Worm (Caenorhabditis elegans) whole organism, young adult: ENCODE results near the gene nspg-4.

Experiments used
- B0019.2 ChIP-seq: fragments of 200-800 bp; sonication (Bioruptor generic); conservative IDR thresholded peaks from 2 replicates; pipeline ENCODE4 v1.3.6; 2022; ENCODE audit warnings: missing genetic modification reagents, missing genetic modification characterization, missing compliant biosample characterization
- F33H1.4 ChIP-seq: fragments of 200-800 bp; sonication (Bioruptor generic); IDR thresholded peaks from 2 replicates; pipeline ENCODE4 v1.3.6; 2022; ENCODE audit warnings: missing genetic modification reagents, missing genetic modification characterization, missing compliant biosample characterization
- F49E8.2 ChIP-seq: sonication (generic microtip); optimal IDR thresholded peaks from 3 replicates; lab custom pipeline; 2017; ENCODE audit warnings: missing genetic modification characterization, mild to moderate bottlenecking, missing compliant biosample characterization, antibody characterized with exemption, moderate library complexity; ENCODE audit not compliant: insufficient read depth
- F55B11.4 ChIP-seq: sonication (generic microtip); optimal IDR thresholded peaks from 2 replicates; lab custom pipeline; 2016; ENCODE audit warnings: missing compliant biosample characterization, missing genetic modification characterization, borderline replicate concordance; ENCODE audit not compliant: insufficient read depth
- K11D2.4 ChIP-seq: fragments of 200-800 bp; sonication (Bioruptor generic); IDR thresholded peaks from 2 replicates; pipeline ENCODE4 v1.3.6; 2022; ENCODE audit warnings: missing genetic modification reagents, missing genetic modification characterization, missing compliant biosample characterization
- T26A5.8 ChIP-seq: sonication (generic microtip); optimal IDR thresholded peaks from 2 replicates; lab custom pipeline; 2016; ENCODE audit warnings: missing genetic modification characterization, missing compliant biosample characterization
- aptf-3 ChIP-seq: fragments of 200-800 bp; sonication (Bioruptor generic); IDR thresholded peaks from 2 replicates; pipeline ENCODE4 v1.3.6; 2022; ENCODE audit warnings: missing genetic modification characterization, missing compliant biosample characterization
- attf-6 ChIP-seq: fragments of 200-800 bp; sonication (Bioruptor generic); IDR thresholded peaks from 2 replicates; pipeline ENCODE4 v1.3.6; 2022; ENCODE audit warnings: missing genetic modification reagents, missing genetic modification characterization, missing compliant biosample characterization
- bed-1 ChIP-seq: fragments of 200-800 bp; sonication (Bioruptor generic); IDR thresholded peaks from 2 replicates; pipeline ENCODE4 v1.3.6; 2022; ENCODE audit warnings: missing genetic modification reagents, missing genetic modification characterization, missing compliant biosample characterization
- bed-2 ChIP-seq: fragments of 200-800 bp; sonication (Bioruptor generic); IDR thresholded peaks from 2 replicates; pipeline ENCODE4 v1.3.6; 2022; ENCODE audit warnings: missing genetic modification reagents, missing genetic modification characterization, missing compliant biosample characterization
- cebp-1 ChIP-seq, 2 experiments: fragments of 200-800 bp in 1 of 2; sonication (Bioruptor generic) in 1 of 2; sonication (generic microtip) in 1 of 2; IDR thresholded peaks in 1 of 2; optimal IDR thresholded peaks in 1 of 2; 2 replicates each; pipeline versions ENCODE4 v1.3.6 to Lab custom; 2017 to 2022; ENCODE audit warnings: missing compliant biosample characterization in 2 of 2, missing genetic modification characterization in 2 of 2, mild to moderate bottlenecking in 1 of 2, missing genetic modification reagents in 1 of 2, moderate library complexity in 1 of 2
- ceh-27 ChIP-seq: fragments of 200-800 bp; sonication (Bioruptor generic); optimal IDR thresholded peaks from 2 replicates; lab custom pipeline; 2018; ENCODE audit warnings: mild to moderate bottlenecking, missing genetic modification characterization, moderate library complexity, missing compliant biosample characterization
- ceh-40 ChIP-seq: fragments of 200-800 bp; sonication (Bioruptor generic); IDR thresholded peaks from 2 replicates; pipeline ENCODE4 v1.3.6; 2022; ENCODE audit warnings: missing genetic modification characterization, missing compliant biosample characterization
- ceh-58 ChIP-seq: fragments of 200-800 bp; sonication (Bioruptor generic); IDR thresholded peaks from 2 replicates; pipeline ENCODE4 v1.3.6; 2022; ENCODE audit warnings: missing genetic modification characterization, missing compliant biosample characterization
- die-1 ChIP-seq: sonication (generic microtip); optimal IDR thresholded peaks from 2 replicates; lab custom pipeline; 2016; ENCODE audit warnings: missing genotype, mild to moderate bottlenecking, missing genetic modification characterization, missing compliant biosample characterization
- dox-1 ChIP-seq: fragments of 200-800 bp; sonication (Bioruptor generic); IDR thresholded peaks from 2 replicates; pipeline ENCODE4 v1.3.6; 2022; ENCODE audit warnings: missing genetic modification reagents, missing genetic modification characterization, missing compliant biosample characterization
- ekl-4 ChIP-seq: fragments of 200-800 bp; sonication (Bioruptor generic); IDR thresholded peaks from 2 replicates; pipeline ENCODE4 v1.3.6; 2022; ENCODE audit warnings: missing genetic modification reagents, missing genetic modification characterization, missing compliant biosample characterization
- fkh-3 ChIP-seq: sonication (generic microtip); optimal IDR thresholded peaks from 2 replicates; lab custom pipeline; 2016; ENCODE audit warnings: mild to moderate bottlenecking, missing genetic modification characterization, missing compliant biosample characterization
- him-1 ChIP-seq: sonication (generic microtip); optimal IDR thresholded peaks from 2 replicates; lab custom pipeline; 2016; ENCODE audit warnings: missing genotype, missing genetic modification reagents, missing genetic modification characterization, missing compliant biosample characterization
- hlh-26 ChIP-seq: fragments of 200-800 bp; sonication (Bioruptor generic); conservative IDR thresholded peaks from 2 replicates; pipeline ENCODE4 v1.3.6; 2022; ENCODE audit warnings: missing genetic modification reagents, missing genetic modification characterization, missing compliant biosample characterization
- hmg-1.2 ChIP-seq: fragments of 200-800 bp; sonication (Bioruptor generic); IDR thresholded peaks from 2 replicates; pipeline ENCODE4 v1.3.6; 2022; ENCODE audit warnings: missing genetic modification reagents, missing genetic modification characterization, missing compliant biosample characterization
- hmg-20 ChIP-seq: fragments of 200-800 bp; sonication (Bioruptor generic); IDR thresholded peaks from 2 replicates; pipeline ENCODE4 v1.3.6; 2022; ENCODE audit warnings: missing genetic modification reagents, missing genetic modification characterization, missing compliant biosample characterization
- hrde-1 ChIP-seq: sonication (generic microtip); optimal IDR thresholded peaks from 2 replicates; lab custom pipeline; 2016; ENCODE audit warnings: missing genetic modification characterization, mild to moderate bottlenecking, missing compliant biosample characterization, moderate library complexity, missing genotype, missing genetic modification reagents, borderline replicate concordance
- lin-40 ChIP-seq: sonication (generic microtip); optimal IDR thresholded peaks from 2 replicates; lab custom pipeline; 2016; ENCODE audit warnings: missing genetic modification characterization, mild to moderate bottlenecking, missing compliant biosample characterization, missing genotype, missing genetic modification reagents
- lin-54 ChIP-seq: fragments of 200-800 bp; sonication (Bioruptor generic); optimal IDR thresholded peaks from 2 replicates; lab custom pipeline; 2018; ENCODE audit warnings: mild to moderate bottlenecking, missing genetic modification characterization, missing compliant biosample characterization
- lir-1 ChIP-seq: fragments of 200-800 bp; sonication (Bioruptor generic); conservative IDR thresholded peaks from 2 replicates; pipeline ENCODE4 v1.3.6; 2022; ENCODE audit warnings: missing genetic modification reagents, missing genetic modification characterization, missing compliant biosample characterization
- madf-8 ChIP-seq: fragments of 200-800 bp; sonication (Bioruptor generic); conservative IDR thresholded peaks from 2 replicates; pipeline ENCODE4 v1.3.6; 2022; ENCODE audit warnings: missing genetic modification reagents, missing genetic modification characterization, missing compliant biosample characterization
- mes-4 ChIP-seq: sonication (generic microtip); optimal IDR thresholded peaks from 2 replicates; lab custom pipeline; 2016; ENCODE audit warnings: missing genotype, missing genetic modification characterization, missing compliant biosample characterization
- mxl-1 ChIP-seq: sonication (generic microtip); optimal IDR thresholded peaks from 2 replicates; lab custom pipeline; 2016; ENCODE audit warnings: missing genetic modification characterization, missing compliant biosample characterization
- nfya-2 ChIP-seq: fragments of 200-800 bp; sonication (Bioruptor generic); IDR thresholded peaks from 2 replicates; pipeline ENCODE4 v1.3.6; 2022; ENCODE audit warnings: missing genetic modification reagents, missing genetic modification characterization, missing compliant biosample characterization
- nhr-120 ChIP-seq: fragments of 200-800 bp; sonication (Bioruptor generic); IDR thresholded peaks from 2 replicates; pipeline ENCODE4 v1.3.6; 2022; ENCODE audit warnings: missing genetic modification characterization, missing compliant biosample characterization
- nhr-27 ChIP-seq: fragments of 200-800 bp; sonication (Bioruptor generic); optimal IDR thresholded peaks from 2 replicates; lab custom pipeline; 2018; ENCODE audit warnings: mild to moderate bottlenecking, missing genetic modification characterization, moderate library complexity, missing compliant biosample characterization
- rec-8 ChIP-seq, 2 experiments: sonication (generic microtip); optimal IDR thresholded peaks; 2 replicates each; lab custom pipeline; 2016; ENCODE audit warnings: mild to moderate bottlenecking in 2 of 2, missing genetic modification characterization in 2 of 2, missing genetic modification reagents in 2 of 2, missing genotype in 2 of 2, missing biosample characterization in 1 of 2, missing compliant biosample characterization in 1 of 2, moderate library complexity in 1 of 2
- repo-1 ChIP-seq: sonication (generic microtip); optimal IDR thresholded peaks from 2 replicates; lab custom pipeline; 2017; ENCODE audit warnings: mild to moderate bottlenecking, missing genetic modification characterization, missing compliant biosample characterization
- sea-2 ChIP-seq: fragments of 200-800 bp; sonication (Bioruptor generic); IDR thresholded peaks from 2 replicates; pipeline ENCODE4 v1.3.6; 2022; ENCODE audit warnings: missing genetic modification characterization, missing compliant biosample characterization
- snpc-1.1 ChIP-seq: sonication (generic microtip); optimal IDR thresholded peaks from 2 replicates; lab custom pipeline; 2017; ENCODE audit warnings: missing genetic modification characterization, mild to moderate bottlenecking, missing compliant biosample characterization, antibody characterized with exemption, moderate library complexity, missing genotype, missing genetic modification reagents; ENCODE audit not compliant: insufficient read depth
- snpc-4 ChIP-seq, 5 experiments: fragments of 150-350 bp in 1 of 5; sonication (generic microtip) in 4 of 5; optimal IDR thresholded peaks; 2 replicates each; lab custom pipeline; 2014 to 2018; ENCODE audit warnings: missing genetic modification characterization in 5 of 5, missing biosample characterization in 3 of 5, antibody characterized with exemption in 2 of 5, mild to moderate bottlenecking in 2 of 5, missing compliant biosample characterization in 2 of 5, missing genotype in 2 of 5, moderate library complexity in 2 of 5, missing genetic modification reagents in 1 of 5
- somi-1 ChIP-seq: fragments of 200-800 bp; sonication (Bioruptor generic); optimal IDR thresholded peaks from 2 replicates; lab custom pipeline; 2018; ENCODE audit warnings: mild to moderate bottlenecking, missing genetic modification characterization, missing compliant biosample characterization
- sptf-2 ChIP-seq: fragments of 200-800 bp; sonication (Bioruptor generic); optimal IDR thresholded peaks from 2 replicates; lab custom pipeline; 2018; ENCODE audit warnings: mild to moderate bottlenecking, missing genetic modification characterization, missing compliant biosample characterization
- tbp1 ChIP-seq: fragments of 200-800 bp; sonication (Bioruptor generic); optimal IDR thresholded peaks from 2 replicates; lab custom pipeline; 2018; ENCODE audit warnings: mild to moderate bottlenecking, missing genetic modification characterization, missing compliant biosample characterization
- xnd-1 ChIP-seq: sonication (generic microtip); optimal IDR thresholded peaks from 2 replicates; lab custom pipeline; 2016; ENCODE audit warnings: missing genotype, missing genetic modification reagents, missing genetic modification characterization, missing compliant biosample characterization
- ztf-18 ChIP-seq: sonication (generic microtip); optimal IDR thresholded peaks from 2 replicates; lab custom pipeline; 2016; ENCODE audit warnings: missing genotype, mild to moderate bottlenecking, missing genetic modification characterization, missing compliant biosample characterization
- ztf-26 ChIP-seq: sonication (generic microtip); optimal IDR thresholded peaks from 2 replicates; lab custom pipeline; 2017; ENCODE audit warnings: missing genetic modification characterization, missing compliant biosample characterization
- ztf-28 ChIP-seq: fragments of 200-800 bp; sonication (Bioruptor generic); IDR thresholded peaks from 2 replicates; pipeline ENCODE4 v1.3.6; 2022; ENCODE audit warnings: missing genetic modification reagents, missing genetic modification characterization, missing compliant biosample characterization

nspg-4 gene

ce11 chrX:3374642-3375041 lies 24.4 kb upstream of the nspg-4 start, which contains the start of gene clc-3:
Gene clc-3 (minus strand): TSS chrX:3374742.
- no peak for TF ChIP-seq hmg-20 (GFP tag; lab: Robert Waterston, UW)
- no peak for TF ChIP-seq ztf-18 (tag; lab: Kevin White, UChicago)
- TF ChIP-seq ztf-26 (tag; lab: Kevin White, UChicago): no peak
- no peak for TF ChIP-seq ceh-40 (GFP tag; lab: Robert Waterston, UW)
- no peak for TF ChIP-seq die-1 (tag; lab: Kevin White, UChicago)
- TF ChIP-seq him-1: no peak
- TF ChIP-seq lin-54 (GFP tag; lab: Kevin White, UChicago): no peak
- no peak for TF ChIP-seq sea-2 (GFP tag; lab: Robert Waterston, UW)
- no peak for TF ChIP-seq sptf-2 (GFP tag; lab: Kevin White, UChicago)

DNA sequence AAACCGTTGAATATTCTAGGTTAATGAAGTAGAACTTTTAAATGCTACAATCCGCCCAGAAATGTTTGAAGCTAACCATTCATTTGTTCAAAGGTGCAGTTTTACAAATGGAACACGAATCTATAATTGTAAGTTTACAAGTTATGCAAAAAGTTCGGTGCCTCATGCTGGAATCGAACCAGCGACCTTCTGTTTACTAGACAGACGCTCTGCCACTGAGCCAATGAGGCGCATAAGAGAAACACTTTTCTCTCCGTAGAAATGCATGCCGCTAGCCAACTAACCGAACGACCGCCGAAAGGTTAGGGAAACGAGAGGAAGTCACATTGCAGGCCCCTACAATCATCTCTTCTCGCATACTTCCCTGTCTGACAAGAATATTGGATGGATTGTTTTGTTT lies 21.1 kb upstream of the nspg-4 start:
- TF ChIP-seq nhr-120 (GFP tag; lab: Robert Waterston, UW) (0 out of 2 replicates have a peak, but pooled peaks have one; percentile 60), F33H1.4 (GFP tag; lab: Robert Waterston, UW) (no peak), B0019.2 (GFP tag; lab: Robert Waterston, UW) (no peak), hrde-1 (tag; lab: Kevin White, UChicago) (no peak), madf-8 (GFP tag; lab: Robert Waterston, UW) (0 out of 2 replicates have a peak, but pooled peaks have one; percentile 5), K11D2.4 (GFP tag; lab: Robert Waterston, UW) (peak; percentile 67), ztf-28 (GFP tag; lab: Robert Waterston, UW) (peak; percentile 28; the same call in 1 of the 2 replicates), mxl-1 (peak; percentile 44), tbp1 (GFP tag; lab: Kevin White, UChicago) (peak; percentile 97), fkh-3 (peak; percentile 33), F49E8.2 (tag; lab: Kevin White, UChicago) (no peak), rec-8 (tag; optimal IDR thresholded peaks at IDR 0.05; lab: Kevin White, UChicago) (peak; percentile 62 to 75), lin-40 (tag; lab: Kevin White, UChicago) (peak; percentile 74), nfya-2 (no peak), hmg-1.2 (GFP tag; lab: Robert Waterston, UW) (peak; percentile 83), bed-2 (GFP tag; lab: Robert Waterston, UW) (no peak), cebp-1 (GFP tag; IDR thresholded peaks at IDR 0.05; lab: Robert Waterston, UW) (0 out of 2 replicates have a peak, but pooled peaks have one; percentile 30), cebp-1 (tag; optimal IDR thresholded peaks at IDR 0.05; lab: Kevin White, UChicago) (peak; percentile 74), repo-1 (tag; lab: Kevin White, UChicago) (peak; percentile 59), dox-1 (peak; percentile 85), ekl-4 (GFP tag; lab: Robert Waterston, UW) (peak; percentile 79), ceh-27 (GFP tag; lab: Kevin White, UChicago) (peak; percentile 74), mes-4 (tag; lab: Kevin White, UChicago) (peak; percentile 59), snpc-4 (GFP tag; optimal IDR thresholded peaks at IDR 0.05; lab: Kevin White, UChicago) (peak; percentile 60), snpc-4 (tag; optimal IDR thresholded peaks at IDR 0.05; lab: Kevin White, UChicago) (peak; percentile 32 to 72 (median 56)), T26A5.8 (tag; lab: Kevin White, UChicago) (no peak), somi-1 (GFP tag; lab: Kevin White, UChicago) (peak; percentile 26), hlh-26 (GFP tag; lab: Robert Waterston, UW) (no peak), snpc-1.1 (peak; percentile 41), die-1 (tag; lab: Kevin White, UChicago) (peak; percentile 90), F55B11.4 (tag; lab: Kevin White, UChicago) (no peak), lin-54 (GFP tag; lab: Kevin White, UChicago) (peak; percentile 54), lir-1 (GFP tag; lab: Robert Waterston, UW) (0 out of 2 replicates have a peak, but pooled peaks have one; percentile 21), nhr-27 (tag; lab: Kevin White, UChicago) (peak; percentile 48), attf-6 (peak; percentile 50; the same call in 1 of the 2 replicates), aptf-3 (GFP tag; lab: Robert Waterston, UW) (peak; percentile 48; the same call in 1 of the 2 replicates), xnd-1 (no peak), bed-1 (GFP tag; lab: Robert Waterston, UW) (0 out of 2 replicates have a peak, but pooled peaks have one; percentile 33), ceh-58 (GFP tag; lab: Robert Waterston, UW) (no peak)
